Worm (Caenorhabditis elegans): ENCODE results near the gene T28A11.3.

DNA sequence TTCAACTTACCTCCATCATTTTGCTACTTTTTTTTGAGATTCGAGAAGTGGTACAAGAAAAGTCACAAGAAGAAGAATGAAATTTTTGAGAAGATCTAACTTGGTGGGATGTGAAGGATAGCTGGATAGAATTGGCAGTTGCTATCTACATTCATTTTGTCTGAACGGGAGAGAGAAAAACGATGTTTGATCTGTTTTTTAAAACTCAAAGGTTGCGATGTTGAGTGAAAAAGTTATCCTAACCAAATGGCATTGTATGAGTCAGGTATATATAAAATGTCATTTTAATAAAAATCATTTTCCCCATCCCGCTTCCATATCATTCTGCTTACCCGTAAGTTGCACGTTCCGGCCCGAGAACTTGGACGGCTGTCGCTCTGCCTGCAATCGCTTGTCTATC, 14.1 kb downstream of the T28A11.3 start, which contains the start of gene F35F10.6:
- no peak for TF ChIP-seq elt-3 (tag; optimal IDR thresholded peaks at IDR 0.05)
- TF ChIP-seq nhr-237 (tag; optimal IDR thresholded peaks at IDR 0.05): no peak
- TF ChIP-seq ces-1 (GFP tag; optimal IDR thresholded peaks at IDR 0.05): no peak
- TF ChIP-seq snpc-4 (tag; optimal IDR thresholded peaks at IDR 0.05): no peak

All from whole organism, mixed stage, embryonic.